Fruit fly (Drosophila melanogaster): ENCODE data around the gene Galphaf.

Galphaf gene

dm6 chr3L:16667663-16668465 is at the start of gene Galphaf:
TSS of gene Galphaf (minus strand) at chr3L:16667934.
- TF ChIP-seq Eip93F (GFP tag; optimal IDR thresholded peaks at IDR 0.05) (no peak), Ets96B (tag; optimal IDR thresholded peaks at IDR 0.05) (no peak), fkh (GFP tag; optimal IDR thresholded peaks at IDR 0.05) (peak; percentile 70), eg (GFP tag; IDR thresholded peaks at IDR 0.05) (no peak), CG10631 (GFP tag; optimal IDR thresholded peaks at IDR 0.05) (no peak), Lpt (GFP tag; optimal IDR thresholded peaks at IDR 0.05) (no peak), topi (GFP tag; optimal IDR thresholded peaks at IDR 0.05) (no peak), Hr39 (GFP tag; optimal IDR thresholded peaks at IDR 0.05) (no peak), CG16779 (tag; optimal IDR thresholded peaks at IDR 0.05) (no peak), CG6808 (GFP tag; optimal IDR thresholded peaks at IDR 0.05) (no peak), CG6163 (GFP tag; IDR thresholded peaks at IDR 0.05) (no peak), vri (GFP tag; optimal IDR thresholded peaks at IDR 0.05) (peak; percentile 53), salr (GFP tag; optimal IDR thresholded peaks at IDR 0.05) (no peak), CG31627 (GFP tag; optimal IDR thresholded peaks at IDR 0.05) (no peak), Smox (GFP tag; optimal IDR thresholded peaks at IDR 0.05) (no peak), Eip75B (GFP tag; optimal IDR thresholded peaks at IDR 0.05) (no peak)

dm6 chr3L:16714193-16714538 is 46.4 kb upstream of the Galphaf start:
- TF ChIP-seq esn (GFP tag; optimal IDR thresholded peaks at IDR 0.05): no peak
- TF ChIP-seq CG6854 (GFP tag; optimal IDR thresholded peaks at IDR 0.05): no peak
- TF ChIP-seq dsx (GFP tag; optimal IDR thresholded peaks at IDR 0.05; ENCODE audit: poor library complexity, severe bottlenecking): no peak
- TF ChIP-seq Hr4 (GFP tag; optimal IDR thresholded peaks at IDR 0.05): no peak
- TF ChIP-seq CG1621 (tag; optimal IDR thresholded peaks at IDR 0.05): no peak
- no peak for TF ChIP-seq Eip75B (GFP tag; optimal IDR thresholded peaks at IDR 0.05)
- peak; percentile 92 for TF ChIP-seq fkh (GFP tag; optimal IDR thresholded peaks at IDR 0.05)
- no peak for TF ChIP-seq CG11294 (GFP tag; IDR thresholded peaks at IDR 0.05)
- TF ChIP-seq fd59A (GFP tag; optimal IDR thresholded peaks at IDR 0.05): no peak
- peak; percentile 9 for TF ChIP-seq CG31627 (GFP tag; optimal IDR thresholded peaks at IDR 0.05)
- TF ChIP-seq pdm3 (GFP tag; optimal IDR thresholded peaks at IDR 0.05): no peak
- TF ChIP-seq CG15336 (GFP tag; IDR thresholded peaks at IDR 0.05): 0 out of 2 replicates have a peak, but pooled peaks have one; percentile 37
- no peak for TF ChIP-seq Sox102F (GFP tag; optimal IDR thresholded peaks at IDR 0.05)
- no peak for TF ChIP-seq Gug (GFP tag; IDR thresholded peaks at IDR 0.05)
- TF ChIP-seq vri (GFP tag; optimal IDR thresholded peaks at IDR 0.05): no peak

dm6 chr3L:16713446-16714192 is 45.9 kb upstream of the Galphaf start:
- no peak for TF ChIP-seq CG3032 (tag; optimal IDR thresholded peaks at IDR 0.05)
- TF ChIP-seq CG9139 (GFP tag; optimal IDR thresholded peaks at IDR 0.05): no peak
- no peak for TF ChIP-seq CG1621 (tag; optimal IDR thresholded peaks at IDR 0.05)
- TF ChIP-seq ss (GFP tag; optimal IDR thresholded peaks at IDR 0.05): no peak
- TF ChIP-seq CG3919 (GFP tag; optimal IDR thresholded peaks at IDR 0.05): no peak
- no peak for TF ChIP-seq CG16779 (tag; optimal IDR thresholded peaks at IDR 0.05)

- no peak for TF ChIP-seq CG8119 (GFP tag; IDR thresholded peaks at IDR 0.05)
- TF ChIP-seq CG6276 (GFP tag; optimal IDR thresholded peaks at IDR 0.05): no peak
- no peak for TF ChIP-seq Hr4 (GFP tag; optimal IDR thresholded peaks at IDR 0.05)
- TF ChIP-seq CG10669 (GFP tag; optimal IDR thresholded peaks at IDR 0.05): no peak
- no peak for TF ChIP-seq CG6808 (GFP tag; optimal IDR thresholded peaks at IDR 0.05)
- TF ChIP-seq topi (GFP tag; optimal IDR thresholded peaks at IDR 0.05): no peak
Observed at dm6 chr3L:16712371-16712770, 44.6 kb upstream of the Galphaf start.

Data from whole organism, prepupa.